Worm (Caenorhabditis elegans) whole organism, young adult: ENCODE measurements around the gene lron-13.

Source experiments
- B0019.2 ChIP-seq: fragments of 200-800 bp; sonication (Bioruptor generic); conservative IDR thresholded peaks from 2 replicates; pipeline ENCODE4 v1.3.6; 2022; ENCODE audit warnings: missing genetic modification reagents, missing genetic modification characterization, missing compliant biosample characterization
- D2030.7 ChIP-seq: fragments of 200-800 bp; sonication (Bioruptor generic); IDR thresholded peaks from 2 replicates; pipeline ENCODE4 v1.3.6; 2022; ENCODE audit warnings: missing genetic modification reagents, missing genetic modification characterization, missing compliant biosample characterization
- F55B11.4 ChIP-seq: sonication (generic microtip); optimal IDR thresholded peaks from 2 replicates; lab custom pipeline; 2016; ENCODE audit warnings: missing compliant biosample characterization, missing genetic modification characterization, borderline replicate concordance; ENCODE audit not compliant: insufficient read depth
- T26A5.8 ChIP-seq: sonication (generic microtip); optimal IDR thresholded peaks from 2 replicates; lab custom pipeline; 2016; ENCODE audit warnings: missing genetic modification characterization, missing compliant biosample characterization
- Y53F4B.3 ChIP-seq: fragments of 200-800 bp; sonication (Bioruptor generic); IDR thresholded peaks from 2 replicates; pipeline ENCODE4 v1.3.6; 2022; ENCODE audit warnings: missing genetic modification reagents, missing genetic modification characterization, missing compliant biosample characterization
- ama-1 ChIP-seq, 3 experiments: fragments of 150-350 bp in 1 of 3; sonication (generic microtip) in 2 of 3; optimal IDR thresholded peaks; 2 replicates each; lab custom pipeline; 2014 to 2018; ENCODE audit warnings: missing biosample characterization in 2 of 3, missing genetic modification characterization in 2 of 3, missing genetic modification reagents in 2 of 3
- fkh-3 ChIP-seq: sonication (generic microtip); optimal IDR thresholded peaks from 2 replicates; lab custom pipeline; 2016; ENCODE audit warnings: mild to moderate bottlenecking, missing genetic modification characterization, missing compliant biosample characterization
- hsf-1 ChIP-seq: fragments of 200-800 bp; sonication (Bioruptor generic); IDR thresholded peaks from 2 replicates; pipeline ENCODE4 v1.3.6; 2022; ENCODE audit warnings: missing genetic modification reagents, missing genetic modification characterization, missing compliant biosample characterization
- let-526 ChIP-seq: fragments of 200-800 bp; sonication (Bioruptor generic); IDR thresholded peaks from 2 replicates; pipeline ENCODE4 v1.3.6; 2022; ENCODE audit warnings: missing genetic modification reagents, missing genetic modification characterization, missing compliant biosample characterization
- lsy-27 ChIP-seq: sonication (generic microtip); optimal IDR thresholded peaks from 2 replicates; lab custom pipeline; 2017; ENCODE audit warnings: missing genetic modification characterization, mild to moderate bottlenecking, missing compliant biosample characterization, antibody characterized with exemption, missing genotype, borderline replicate concordance; ENCODE audit not compliant: insufficient read depth
- zfh-2 ChIP-seq: fragments of 200-800 bp; sonication (Bioruptor generic); conservative IDR thresholded peaks from 2 replicates; pipeline ENCODE4 v1.3.6; 2022; ENCODE audit warnings: missing genetic modification reagents, missing genetic modification characterization, missing compliant biosample characterization
- ztf-26 ChIP-seq: sonication (generic microtip); optimal IDR thresholded peaks from 2 replicates; lab custom pipeline; 2017; ENCODE audit warnings: missing genetic modification characterization, missing compliant biosample characterization

DNA sequence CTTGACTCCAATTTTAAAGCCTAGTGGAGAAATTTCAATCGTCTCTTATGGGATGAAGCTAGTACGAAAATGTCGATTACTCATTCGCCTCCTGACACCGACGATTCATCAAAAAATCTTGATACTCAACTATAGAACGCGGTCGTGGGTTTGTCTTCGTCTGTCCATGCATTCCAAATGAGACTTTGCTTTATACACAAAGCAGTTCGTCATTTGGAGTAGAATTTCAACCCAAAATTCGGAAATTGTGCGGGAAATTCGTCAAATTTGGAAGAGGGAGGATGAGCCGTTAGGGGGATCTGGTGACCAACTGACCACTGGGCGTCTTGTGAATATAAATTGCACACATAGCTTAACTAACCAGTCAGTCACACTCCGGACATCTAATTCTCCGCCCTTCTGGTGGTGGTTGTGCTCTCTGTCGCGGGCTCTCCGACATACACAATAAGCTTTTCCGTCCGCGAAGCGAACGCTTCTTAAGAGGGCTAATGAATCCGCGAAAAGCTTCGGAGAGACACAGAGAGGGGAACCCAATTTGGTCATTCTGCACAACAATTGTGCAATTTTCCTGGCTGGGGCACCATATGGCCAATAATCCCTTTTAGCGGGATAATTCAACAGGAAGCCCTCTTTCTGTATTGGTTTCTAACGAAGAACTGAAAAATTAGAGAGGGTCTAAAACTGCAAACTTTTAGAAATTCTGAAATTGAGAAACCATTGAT is 2.0 kb upstream of the lron-13 start:
- TF ChIP-seq Y53F4B.3 (GFP tag; lab: Robert Waterston, UW), result no peak
- TF ChIP-seq zfh-2, result no peak
- TF ChIP-seq F55B11.4, result no peak
- TF ChIP-seq T26A5.8 (tag; lab: Kevin White, UChicago), result no peak
- no peak for TF ChIP-seq lsy-27
- TF ChIP-seq ztf-26, result no peak
- no peak for TF ChIP-seq let-526
- no peak for TF ChIP-seq B0019.2 (GFP tag; lab: Robert Waterston, UW)
- no peak for TF ChIP-seq D2030.7 (GFP tag; lab: Robert Waterston, UW)
- no peak for TF ChIP-seq hsf-1 (GFP tag; lab: Robert Waterston, UW)
- no peak for TF ChIP-seq fkh-3 (tag; lab: Kevin White, UChicago)
- no peak for TF ChIP-seq ama-1 (optimal IDR thresholded peaks at IDR 0.05; lab: Kevin White, UChicago)
- no peak for TF ChIP-seq ama-1 (GFP tag; optimal IDR thresholded peaks at IDR 0.05; lab: Kevin White, UChicago)
